Fruit fly (Drosophila melanogaster) S2 (cell line): ENCODE data around the gene Itpr.

Source experiments
- CG8478 ChIP-seq: fragments of >200 bp; optimal IDR thresholded peaks from 2 replicates; lab custom pipeline; 2018
- CTCF ChIP-seq, 2 experiments: fragments of >200 bp; optimal IDR thresholded peaks; 2 replicates each; lab custom pipeline; 2018

dm6 chr3R:5554082-5554481 lies 37.2 kb downstream of the Itpr start, which contains the start of gene Pcmt:
- TF ChIP-seq CG8478 (lab: Kevin White, UChicago) (no peak), CTCF (optimal IDR thresholded peaks at IDR 0.05; lab: Kevin White, UChicago) (no peak)
